Worm (Caenorhabditis elegans): ENCODE results near the gene W01D2.1.

DNA sequence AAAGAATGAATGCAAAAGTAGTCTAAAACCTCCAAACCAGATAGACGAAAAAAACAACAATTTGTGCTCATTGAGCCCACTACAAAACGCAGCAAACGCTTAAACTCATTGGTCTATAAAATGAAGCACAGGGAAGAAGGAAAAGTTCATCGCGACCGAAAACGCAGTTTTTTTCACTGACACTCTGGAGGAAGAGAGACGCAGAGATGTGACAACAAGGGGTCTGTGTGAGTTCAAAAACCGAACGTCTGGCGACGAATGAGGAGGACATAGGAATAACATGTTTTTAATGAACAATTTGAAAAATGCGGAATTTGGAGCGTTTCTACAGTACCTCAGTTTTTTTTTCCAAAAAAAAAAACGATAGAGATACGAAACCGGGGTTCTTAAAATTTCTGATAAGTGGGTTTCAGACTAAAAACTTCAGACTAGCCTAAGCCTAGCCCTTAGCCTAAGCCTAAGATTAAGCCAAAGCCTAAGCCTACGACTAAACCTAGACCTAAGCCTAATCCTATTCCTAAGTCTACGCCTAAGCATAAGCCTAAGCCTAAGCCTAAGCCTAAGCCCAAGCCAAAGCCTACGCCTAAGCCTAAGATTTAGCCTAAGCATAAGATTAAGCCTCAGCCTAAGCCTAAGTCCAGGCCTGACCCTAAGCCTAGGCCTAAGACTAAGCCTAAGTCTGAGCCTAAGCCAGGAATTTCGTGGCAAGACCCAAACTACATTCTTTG is 4.1 kb downstream of the W01D2.1 start:
- TF ChIP-seq dpl-1 (GFP tag; optimal IDR thresholded peaks at IDR 0.05), result no peak
- TF ChIP-seq nhr-12 (tag; optimal IDR thresholded peaks at IDR 0.05), result no peak
- TF ChIP-seq fos-1 (tag; optimal IDR thresholded peaks at IDR 0.05), result no peak
- TF ChIP-seq rnt-1 (tag; optimal IDR thresholded peaks at IDR 0.05), result no peak
- TF ChIP-seq blmp-1 (tag; optimal IDR thresholded peaks at IDR 0.05), result no peak
- no peak for TF ChIP-seq sup-37 (GFP tag; optimal IDR thresholded peaks at IDR 0.05)
- TF ChIP-seq zip-4 (GFP tag; optimal IDR thresholded peaks at IDR 0.05), result no peak
- no peak for TF ChIP-seq fkh-10 (GFP tag; optimal IDR thresholded peaks at IDR 0.05)
- no peak for TF ChIP-seq nhr-237 (tag; optimal IDR thresholded peaks at IDR 0.05)
- no peak for TF ChIP-seq elt-2 (tag; optimal IDR thresholded peaks at IDR 0.05)

Data from whole organism, L1 larva.